Worm (Caenorhabditis elegans): Measurements from ENCODE around the gene tsp-11.

DNA sequence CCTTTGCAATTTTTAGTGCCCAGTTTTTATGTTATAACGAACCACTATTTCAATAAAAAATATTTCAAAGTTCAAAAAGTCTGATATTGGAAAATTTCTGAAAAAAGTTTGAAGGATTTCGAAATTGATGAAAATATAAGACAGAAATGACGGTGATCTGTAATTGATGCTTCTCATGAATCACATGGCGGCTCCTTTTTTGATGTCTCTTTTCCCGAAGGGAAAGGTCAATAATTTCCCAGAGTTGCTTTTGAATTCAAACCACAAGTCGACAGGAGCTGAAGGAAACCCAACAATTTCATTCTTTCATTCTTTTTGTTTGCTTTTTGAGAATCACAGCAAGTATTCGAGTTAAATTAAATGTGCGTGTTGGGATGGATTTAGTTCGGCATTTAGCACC, 9.3 kb downstream of the tsp-11 start, which contains the start of gene B0563.18:
- TF ChIP-seq snpc-4 (tag; optimal IDR thresholded peaks at IDR 0.05) (no peak), skn-1 (tag; optimal IDR thresholded peaks at IDR 0.05) (no peak), nhr-237 (tag; optimal IDR thresholded peaks at IDR 0.05) (no peak), mbf-1 (tag; optimal IDR thresholded peaks at IDR 0.05) (no peak), dmd-4 (tag; optimal IDR thresholded peaks at IDR 0.05) (no peak), ZK546.5 (tag; optimal IDR thresholded peaks at IDR 0.05) (no peak)

Data from whole organism, L2 larva.